Fruit fly (Drosophila melanogaster): ENCODE results near the gene CG15760.
A peak's percentile ranks its signal among the peaks of the same experiment; 100 is the strongest.

Gene CG15760

DNA sequence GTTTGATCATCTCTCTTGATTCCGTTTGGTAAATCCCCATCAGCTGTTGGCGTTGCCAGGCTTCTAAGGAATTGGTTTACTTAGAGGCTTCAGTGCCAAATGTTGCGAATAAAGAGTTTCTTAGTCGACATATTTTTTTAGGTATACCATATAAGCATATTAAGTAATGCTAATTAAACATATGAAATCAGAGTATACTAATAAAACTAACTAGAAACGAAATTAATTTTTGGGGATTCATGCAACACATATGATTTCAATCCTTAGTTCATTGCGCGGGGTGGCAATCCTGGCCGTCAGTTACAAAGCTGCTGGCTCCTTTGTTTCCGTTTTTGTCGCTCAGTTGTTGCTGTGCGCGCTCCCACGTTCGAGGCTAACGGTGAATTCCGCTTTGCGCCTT is at the start of gene CG15760:
CG15760 (plus strand) TSS at position 334 of the 400 bp plus-strand sequence.
- no peak for TF ChIP-seq CG8478 (optimal IDR thresholded peaks at IDR 0.05)
- no peak for TF ChIP-seq CTCF (optimal IDR thresholded peaks at IDR 0.05)

DNA sequence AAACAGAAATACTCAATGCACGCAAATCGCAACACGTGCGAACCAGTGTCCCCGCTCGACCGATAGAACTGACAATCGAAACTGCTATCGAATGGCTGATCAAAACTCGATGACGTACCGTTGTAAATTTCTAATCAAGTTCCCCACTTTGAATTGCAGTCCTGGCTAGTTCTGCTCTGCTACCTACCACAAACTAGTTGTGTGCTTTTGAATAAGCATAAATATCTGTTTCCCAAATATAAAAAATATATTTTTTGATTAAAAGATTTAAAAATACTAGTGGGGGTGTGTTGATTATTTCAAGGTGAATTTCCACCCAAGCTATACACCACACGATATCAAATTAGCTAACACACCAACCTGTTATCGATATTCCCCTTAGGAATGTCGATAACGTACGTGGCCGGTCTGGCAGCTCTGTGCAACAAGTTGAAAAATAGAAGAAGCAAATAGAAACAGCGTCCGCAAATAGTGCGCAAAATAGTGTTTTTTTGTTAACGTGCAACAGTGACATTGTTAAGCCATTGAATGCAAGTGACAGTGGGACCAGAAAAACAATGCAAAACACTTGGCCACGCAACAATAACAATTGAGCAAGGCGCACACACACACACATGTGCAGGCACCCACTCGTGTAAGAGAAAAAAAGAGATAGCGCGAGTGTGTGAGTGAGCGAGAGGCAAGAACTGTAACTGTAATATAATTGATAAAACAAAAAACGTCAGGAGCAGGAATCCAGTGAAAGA is 45.0 kb upstream of the CG15760 start, which contains the start of the genes CG2691 and NFAT:
CG2691 (minus strand) TSS at position 75 of the 746 bp plus-strand sequence.
NFAT (plus strand) TSS at position 412 of the 746 bp plus-strand sequence.
- TF ChIP-seq CTCF (optimal IDR thresholded peaks at IDR 0.05) (peak in 1 of 2 experiments; percentile 22), CG8478 (optimal IDR thresholded peaks at IDR 0.05) (no peak)

DNA sequence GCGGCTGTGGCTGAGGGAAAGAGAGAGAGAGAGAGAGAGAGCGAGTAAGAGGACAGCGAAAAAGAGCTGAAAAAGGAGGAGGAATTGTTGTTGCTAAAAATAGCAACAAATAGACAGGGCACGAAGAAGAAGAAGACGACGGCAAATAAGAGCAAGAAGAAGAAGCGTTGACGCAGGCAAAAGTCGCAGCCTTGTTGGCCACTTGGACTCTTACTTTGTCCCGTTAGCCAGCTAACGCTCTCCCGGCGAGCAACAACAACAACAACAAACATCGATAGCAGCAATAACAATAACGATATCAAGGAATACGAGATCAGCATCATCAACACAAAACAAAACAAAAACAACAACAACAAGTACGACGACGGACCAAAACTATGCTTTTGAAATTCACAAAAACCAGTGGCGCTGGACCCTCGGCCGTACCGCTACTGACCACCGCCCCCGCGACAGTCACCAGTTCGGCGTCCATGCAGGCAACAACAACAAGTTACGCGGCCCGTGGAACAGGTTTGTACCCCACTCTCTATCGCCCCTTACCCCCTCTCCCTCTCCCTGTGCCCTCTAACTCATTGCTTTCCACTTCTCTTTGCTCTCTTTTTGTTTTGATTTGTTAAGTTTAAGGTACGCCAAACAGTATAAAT is 44.3 kb upstream of the CG15760 start:
- TF ChIP-seq CG8478 (optimal IDR thresholded peaks at IDR 0.05) (no peak), CTCF (optimal IDR thresholded peaks at IDR 0.05) (no peak)

DNA sequence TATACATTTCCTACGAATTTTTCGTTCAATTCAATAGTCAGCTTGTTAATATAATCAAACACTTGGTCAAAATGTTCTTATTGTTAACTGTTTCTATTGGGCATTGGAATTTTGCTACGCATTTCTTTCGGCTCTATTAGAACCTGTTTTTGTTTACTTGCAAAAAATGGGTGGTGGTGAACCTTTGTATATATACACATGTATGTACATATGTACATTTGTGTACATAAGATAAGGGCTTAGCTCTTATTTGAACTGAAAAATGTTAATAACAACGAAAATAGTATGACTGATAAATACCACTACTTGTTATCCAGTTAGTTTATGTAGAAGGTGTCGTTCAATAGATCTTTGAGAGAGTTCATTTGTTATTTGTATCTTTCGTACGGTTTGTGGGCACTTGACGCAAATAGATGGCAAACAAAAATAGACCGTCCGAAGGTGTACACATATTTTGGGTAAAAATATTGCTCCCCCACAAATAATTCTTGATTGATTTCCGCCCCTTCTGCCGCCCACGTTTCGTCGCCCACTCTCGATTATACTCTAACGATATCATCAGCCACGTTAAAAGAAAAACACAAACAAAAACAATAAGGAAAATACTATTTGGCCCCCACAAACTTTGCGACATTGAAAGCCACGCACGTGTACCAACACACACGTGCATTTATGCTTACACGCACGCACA is 43.5 kb upstream of the CG15760 start:
- no peak for TF ChIP-seq CG8478 (optimal IDR thresholded peaks at IDR 0.05)
- TF ChIP-seq CTCF (optimal IDR thresholded peaks at IDR 0.05): no peak

DNA sequence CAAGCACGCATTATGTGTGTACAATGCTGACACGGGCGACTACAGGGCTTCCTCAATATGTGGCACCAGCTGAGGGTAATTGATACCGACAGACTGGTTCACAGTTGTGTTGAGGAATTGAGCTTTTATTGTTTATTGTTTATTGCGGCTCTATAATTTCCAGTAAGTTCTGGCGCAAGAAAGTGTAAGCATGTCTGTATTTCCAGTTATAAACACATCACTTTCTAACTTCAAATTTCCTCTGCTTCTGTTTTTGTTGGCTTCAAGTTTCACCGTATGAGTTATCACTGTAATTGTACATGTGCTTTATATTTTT is 43.0 kb upstream of the CG15760 start:
- no peak for TF ChIP-seq CG8478 (optimal IDR thresholded peaks at IDR 0.05)

DNA sequence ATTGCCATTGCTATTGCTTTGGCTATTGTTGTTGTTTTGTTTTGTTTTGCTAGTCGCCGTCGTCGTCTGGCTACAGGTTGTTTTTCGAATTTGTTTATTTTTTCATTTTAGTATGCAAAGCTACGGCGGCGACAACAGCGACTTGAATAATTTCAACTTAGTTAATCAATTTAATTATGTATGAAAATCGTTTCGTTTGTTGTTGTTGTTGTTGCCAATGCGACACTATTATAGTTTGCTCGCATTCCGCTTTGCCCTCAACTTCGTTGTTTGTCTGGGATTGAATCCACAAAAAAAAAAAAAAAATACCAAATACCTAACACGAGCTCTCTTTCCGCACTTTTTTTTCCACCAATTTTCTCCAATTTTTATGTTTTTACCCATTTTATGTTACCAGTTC is 41.6 kb upstream of the CG15760 start:
- TF ChIP-seq CG8478 (optimal IDR thresholded peaks at IDR 0.05) (no peak), CTCF (optimal IDR thresholded peaks at IDR 0.05) (no peak)

DNA sequence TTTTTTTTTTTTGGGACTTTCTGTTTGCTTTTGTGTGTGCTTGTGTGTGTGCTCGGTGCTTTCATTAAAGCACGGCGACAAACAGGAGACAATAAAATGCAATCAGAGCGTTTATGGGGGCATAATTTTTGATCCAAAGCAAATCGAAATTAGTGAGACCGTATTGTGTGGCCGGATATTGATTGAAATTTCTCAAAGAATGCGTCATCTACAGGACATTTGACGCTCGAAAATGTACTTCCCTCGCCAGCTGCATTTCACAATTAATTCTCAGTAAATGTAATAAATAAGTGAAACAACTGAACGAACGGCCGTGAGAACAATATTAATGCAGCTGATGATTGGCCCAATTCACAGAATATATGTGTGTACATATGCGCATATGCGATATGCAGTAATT is 40.1 kb upstream of the CG15760 start:
- TF ChIP-seq CTCF (optimal IDR thresholded peaks at IDR 0.05) (no peak), CG8478 (optimal IDR thresholded peaks at IDR 0.05) (no peak)

DNA sequence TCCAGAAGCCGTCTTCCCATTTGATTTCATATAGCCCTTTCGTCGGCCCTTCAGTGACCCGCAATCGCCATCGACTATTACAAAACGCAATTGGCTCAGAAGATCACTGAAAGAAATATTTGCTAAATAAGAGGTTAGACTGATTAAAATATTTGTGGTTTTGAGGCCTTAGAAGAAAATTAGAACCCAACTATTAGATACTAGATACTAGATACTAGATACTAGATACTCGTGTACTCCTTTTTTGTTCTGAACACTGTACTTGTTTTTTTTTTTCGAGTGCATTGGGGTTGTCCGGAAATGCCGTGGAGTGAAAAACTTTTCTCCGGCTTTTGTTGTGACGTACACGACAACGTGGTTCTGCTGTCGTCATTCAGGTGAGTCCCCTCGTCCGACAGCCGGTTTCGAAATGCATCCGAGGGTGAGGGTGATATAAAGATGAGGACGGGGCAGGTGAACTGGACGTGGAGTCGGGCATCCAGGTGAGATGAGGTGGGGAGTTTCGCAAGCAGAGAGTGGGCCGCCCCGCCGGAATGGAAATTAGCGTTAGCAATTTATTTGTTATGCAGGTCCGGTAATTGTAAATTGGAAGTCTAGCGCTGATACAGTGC is 39.1 kb upstream of the CG15760 start:
- TF ChIP-seq CTCF (optimal IDR thresholded peaks at IDR 0.05) (no peak), CG8478 (optimal IDR thresholded peaks at IDR 0.05) (no peak)

DNA sequence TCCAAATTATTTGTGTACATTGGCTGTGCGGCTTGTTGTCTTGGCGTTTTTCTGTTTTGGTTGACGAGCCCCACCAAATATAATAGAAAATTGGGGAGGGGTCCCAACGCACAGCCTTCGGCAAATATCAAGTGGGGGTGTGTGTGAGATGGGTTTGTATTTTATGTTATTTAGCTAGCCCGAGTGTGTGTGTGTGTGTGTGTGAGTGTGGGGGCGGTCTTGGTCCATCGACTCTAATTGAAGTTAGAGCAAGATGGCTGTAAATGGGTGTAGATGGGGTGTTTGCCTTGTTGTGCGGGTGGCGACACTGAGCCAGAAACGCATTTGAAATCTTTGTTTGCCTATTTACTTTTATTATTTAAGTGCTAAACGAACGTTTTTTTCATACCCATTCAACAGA is 36.9 kb upstream of the CG15760 start:
- TF ChIP-seq CTCF (optimal IDR thresholded peaks at IDR 0.05) (no peak), CG8478 (optimal IDR thresholded peaks at IDR 0.05) (no peak)

DNA sequence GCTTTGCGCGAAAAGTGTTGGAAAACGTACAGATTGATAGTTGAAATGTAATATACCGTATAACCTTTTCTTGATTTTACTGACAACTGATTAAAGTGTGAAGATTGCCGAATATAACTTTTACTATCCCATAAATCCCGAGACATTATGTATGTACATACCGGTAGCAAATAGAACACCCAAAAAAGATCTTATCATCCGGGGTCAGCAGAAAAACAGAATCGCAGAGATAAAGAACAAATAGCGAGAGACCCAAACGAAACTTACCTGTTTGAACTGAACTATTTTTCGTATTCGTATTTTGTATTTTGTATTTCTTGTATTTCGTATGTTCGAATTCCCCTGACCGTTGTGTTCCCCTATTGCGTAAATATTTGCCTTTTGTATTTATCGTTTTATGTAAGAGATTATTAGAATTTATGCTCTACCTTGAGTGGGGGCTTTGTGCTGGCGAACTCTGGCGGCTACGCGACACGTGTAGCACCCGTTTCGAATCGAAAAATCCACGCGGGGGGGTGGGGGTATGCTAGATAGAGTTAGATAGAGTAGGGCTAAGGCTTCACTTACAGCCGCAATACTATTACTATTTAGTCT is 36.1 kb upstream of the CG15760 start:
- no peak for TF ChIP-seq CG8478 (optimal IDR thresholded peaks at IDR 0.05)
- TF ChIP-seq CTCF (optimal IDR thresholded peaks at IDR 0.05): no peak

DNA sequence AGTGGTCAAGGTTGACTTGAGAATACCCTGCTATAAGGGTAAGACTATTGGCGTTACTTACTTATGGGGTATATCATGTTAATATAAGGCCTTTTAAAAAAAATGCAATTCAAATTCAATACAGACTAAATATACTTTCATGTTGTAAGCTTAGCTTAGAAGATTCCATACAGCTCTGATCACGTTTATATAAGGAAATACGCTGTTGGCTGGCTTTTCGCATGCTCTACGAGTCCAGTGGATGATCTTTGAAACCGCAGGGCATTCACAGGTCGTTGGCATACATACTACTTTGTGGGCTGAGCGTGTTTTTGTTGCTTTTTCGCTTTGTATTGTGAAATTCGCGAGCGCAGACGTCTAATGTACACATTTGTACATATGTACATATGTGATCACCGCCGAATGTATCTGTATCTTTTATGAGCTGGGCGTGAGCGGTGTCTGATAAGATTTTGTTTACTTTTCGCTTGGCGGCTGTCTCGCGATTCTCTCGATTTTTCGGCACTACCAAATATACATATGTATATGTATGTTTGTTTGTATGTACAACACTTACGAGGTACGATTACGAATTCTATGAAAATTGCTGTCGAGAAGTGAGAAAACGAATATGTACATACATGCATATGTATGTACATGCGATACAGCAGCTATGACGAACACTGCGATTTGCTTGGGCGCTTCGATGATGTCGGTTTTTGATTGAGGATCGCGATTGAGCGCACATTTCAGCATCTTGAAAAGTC is 35.1 kb upstream of the CG15760 start:
- TF ChIP-seq CTCF (optimal IDR thresholded peaks at IDR 0.05) (no peak), CG8478 (optimal IDR thresholded peaks at IDR 0.05) (no peak)

DNA sequence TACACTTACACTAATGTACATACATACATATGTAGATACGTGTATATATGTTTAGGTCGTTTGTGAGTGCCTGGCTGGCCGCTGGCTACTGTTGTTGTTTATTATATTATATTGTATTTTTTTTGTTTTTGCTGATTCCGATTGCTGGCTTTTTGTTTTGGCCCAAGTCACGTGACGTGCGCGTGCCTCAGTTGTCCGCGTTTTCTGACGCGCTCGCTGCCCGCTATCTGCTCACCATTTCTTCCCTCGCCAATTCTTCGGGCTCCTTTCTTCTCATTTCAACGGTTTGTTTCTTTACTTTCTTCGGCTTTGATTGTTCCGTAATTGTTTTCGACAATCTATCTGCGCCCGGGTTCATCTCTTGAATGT is 34.5 kb upstream of the CG15760 start:
- TF ChIP-seq CG8478 (optimal IDR thresholded peaks at IDR 0.05): no peak
- no peak for TF ChIP-seq CTCF (optimal IDR thresholded peaks at IDR 0.05)

DNA sequence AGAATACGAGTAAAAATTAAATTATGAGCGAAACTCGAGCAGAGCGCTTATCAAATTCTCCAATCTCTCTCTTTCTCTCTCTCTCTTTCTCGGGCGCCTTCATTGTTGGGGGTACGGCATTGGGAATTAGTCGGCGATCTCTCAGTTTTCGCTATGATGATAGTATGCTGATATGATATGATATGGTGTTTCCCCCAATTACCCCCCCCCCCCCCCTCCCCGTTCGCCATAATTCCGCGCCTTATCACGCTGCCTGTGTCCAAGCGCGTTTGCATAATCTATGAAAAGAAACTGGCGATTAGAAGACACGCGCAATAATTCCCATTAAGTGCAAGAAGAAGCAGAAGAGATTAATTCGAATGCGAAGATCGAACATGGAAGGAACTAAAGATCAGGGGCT is 32.7 kb upstream of the CG15760 start:
- no peak for TF ChIP-seq CG8478 (optimal IDR thresholded peaks at IDR 0.05)
- TF ChIP-seq CTCF (optimal IDR thresholded peaks at IDR 0.05): no peak

DNA sequence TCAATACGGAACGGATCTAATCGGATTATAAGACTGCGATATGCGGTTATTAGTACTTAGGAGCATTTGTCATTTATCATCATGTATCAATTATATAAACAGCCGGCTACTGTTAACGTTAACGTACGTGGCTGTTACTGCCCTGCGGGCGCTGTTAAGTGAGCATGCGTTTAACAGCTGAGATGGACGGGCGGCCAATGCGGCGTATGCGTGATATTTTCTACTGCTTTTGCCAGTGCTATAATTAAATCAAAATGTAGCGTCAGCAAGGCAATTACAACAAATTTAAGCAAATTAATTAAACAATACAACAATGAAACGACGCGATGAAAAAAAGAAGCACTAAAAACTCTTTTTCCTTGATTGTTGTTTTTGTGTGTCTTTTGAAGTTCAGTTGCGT is 31.9 kb upstream of the CG15760 start:
- TF ChIP-seq CG8478 (optimal IDR thresholded peaks at IDR 0.05) (no peak), CTCF (optimal IDR thresholded peaks at IDR 0.05) (no peak)

Data from S2 (cell line).